Worm (Caenorhabditis elegans) whole organism, young adult: Measurements from ENCODE around the gene srx-51.
"Not testable (repeated sequence)": the region's sequence is repeated elsewhere in the genome, so short reads cannot be mapped to it uniquely, and the experiment has no call there.

ENCODE experiments used
- B0019.2 ChIP-seq: fragments of 200-800 bp; sonication (Bioruptor generic); conservative IDR thresholded peaks from 2 replicates; pipeline ENCODE4 v1.3.6; 2022; ENCODE audit warnings: missing genetic modification reagents, missing genetic modification characterization, missing compliant biosample characterization
- D2030.7 ChIP-seq: fragments of 200-800 bp; sonication (Bioruptor generic); IDR thresholded peaks from 2 replicates; pipeline ENCODE4 v1.3.6; 2022; ENCODE audit warnings: missing genetic modification reagents, missing genetic modification characterization, missing compliant biosample characterization
- F33H1.4 ChIP-seq: fragments of 200-800 bp; sonication (Bioruptor generic); IDR thresholded peaks from 2 replicates; pipeline ENCODE4 v1.3.6; 2022; ENCODE audit warnings: missing genetic modification reagents, missing genetic modification characterization, missing compliant biosample characterization
- F37B4.10 ChIP-seq: fragments of 200-800 bp; sonication (Bioruptor generic); IDR thresholded peaks from 2 replicates; pipeline ENCODE4 v1.3.6; 2022; ENCODE audit warnings: missing genetic modification characterization, missing compliant biosample characterization
- F49E8.2 ChIP-seq: sonication (generic microtip); optimal IDR thresholded peaks from 3 replicates; lab custom pipeline; 2017; ENCODE audit warnings: missing genetic modification characterization, mild to moderate bottlenecking, missing compliant biosample characterization, antibody characterized with exemption, moderate library complexity; ENCODE audit not compliant: insufficient read depth
- Y53G8AR.9 ChIP-seq: fragments of 200-800 bp; sonication (Bioruptor generic); conservative IDR thresholded peaks from 2 replicates; pipeline ENCODE4 v1.3.6; 2022; ENCODE audit warnings: missing genetic modification reagents, missing genetic modification characterization, missing compliant biosample characterization
- atf-7 ChIP-seq: sonication (generic microtip); optimal IDR thresholded peaks from 2 replicates; lab custom pipeline; 2017; ENCODE audit warnings: mild to moderate bottlenecking, missing genetic modification characterization, missing compliant biosample characterization
- athp-1 ChIP-seq: sonication (generic microtip); optimal IDR thresholded peaks from 2 replicates; lab custom pipeline; 2017; ENCODE audit warnings: mild to moderate bottlenecking, missing genetic modification characterization, missing compliant biosample characterization
- attf-3 ChIP-seq: fragments of 200-800 bp; sonication (Bioruptor generic); conservative IDR thresholded peaks from 2 replicates; pipeline ENCODE4 v1.3.6; 2022; ENCODE audit warnings: missing genetic modification reagents, missing genetic modification characterization, missing compliant biosample characterization
- bed-2 ChIP-seq: fragments of 200-800 bp; sonication (Bioruptor generic); IDR thresholded peaks from 2 replicates; pipeline ENCODE4 v1.3.6; 2022; ENCODE audit warnings: missing genetic modification reagents, missing genetic modification characterization, missing compliant biosample characterization
- ccch-3 ChIP-seq: fragments of 200-800 bp; sonication (Bioruptor generic); optimal IDR thresholded peaks from 2 replicates; lab custom pipeline; 2018; ENCODE audit warnings: mild to moderate bottlenecking, missing genetic modification characterization, missing compliant biosample characterization
- cebp-1 ChIP-seq, 2 experiments: fragments of 200-800 bp in 1 of 2; sonication (Bioruptor generic) in 1 of 2; sonication (generic microtip) in 1 of 2; IDR thresholded peaks in 1 of 2; optimal IDR thresholded peaks in 1 of 2; 2 replicates each; pipeline versions ENCODE4 v1.3.6 to Lab custom; 2017 to 2022; ENCODE audit warnings: missing compliant biosample characterization in 2 of 2, missing genetic modification characterization in 2 of 2, mild to moderate bottlenecking in 1 of 2, missing genetic modification reagents in 1 of 2, moderate library complexity in 1 of 2
- ceh-100 ChIP-seq: fragments of 200-800 bp; sonication (Bioruptor generic); IDR thresholded peaks from 2 replicates; pipeline ENCODE4 v1.3.6; 2022; ENCODE audit warnings: missing genetic modification reagents, missing genetic modification characterization, missing compliant biosample characterization
- ceh-40 ChIP-seq: fragments of 200-800 bp; sonication (Bioruptor generic); IDR thresholded peaks from 2 replicates; pipeline ENCODE4 v1.3.6; 2022; ENCODE audit warnings: missing genetic modification characterization, missing compliant biosample characterization
- ceh-58 ChIP-seq: fragments of 200-800 bp; sonication (Bioruptor generic); IDR thresholded peaks from 2 replicates; pipeline ENCODE4 v1.3.6; 2022; ENCODE audit warnings: missing genetic modification characterization, missing compliant biosample characterization
- chd-7 ChIP-seq: sonication (generic microtip); optimal IDR thresholded peaks from 2 replicates; lab custom pipeline; 2016; ENCODE audit warnings: mild to moderate bottlenecking, missing genetic modification characterization, moderate library complexity, missing compliant biosample characterization
- dox-1 ChIP-seq: fragments of 200-800 bp; sonication (Bioruptor generic); IDR thresholded peaks from 2 replicates; pipeline ENCODE4 v1.3.6; 2022; ENCODE audit warnings: missing genetic modification reagents, missing genetic modification characterization, missing compliant biosample characterization
- efl-1 ChIP-seq: fragments of 150-350 bp; optimal IDR thresholded peaks from 2 replicates; lab custom pipeline; 2014; ENCODE audit warnings: missing biosample characterization, missing genetic modification reagents, missing genetic modification characterization
- egl-44 ChIP-seq: fragments of 200-800 bp; sonication (Bioruptor generic); IDR thresholded peaks from 2 replicates; pipeline ENCODE4 v1.3.6; 2022; ENCODE audit warnings: missing genetic modification reagents, missing genetic modification characterization, missing compliant biosample characterization
- ekl-4 ChIP-seq: fragments of 200-800 bp; sonication (Bioruptor generic); IDR thresholded peaks from 2 replicates; pipeline ENCODE4 v1.3.6; 2022; ENCODE audit warnings: missing genetic modification reagents, missing genetic modification characterization, missing compliant biosample characterization
- ets-4 ChIP-seq: fragments of 200-800 bp; sonication (Bioruptor generic); optimal IDR thresholded peaks from 2 replicates; lab custom pipeline; 2018; ENCODE audit warnings: mild to moderate bottlenecking, missing genetic modification characterization, missing compliant biosample characterization
- lag-1 ChIP-seq: fragments of 200-800 bp; sonication (Bioruptor generic); IDR thresholded peaks from 2 replicates; pipeline ENCODE4 v1.3.6; 2022; ENCODE audit warnings: missing genetic modification reagents, missing genetic modification characterization, missing compliant biosample characterization
- let-607 ChIP-seq, 2 experiments: fragments of 200-800 bp in 1 of 2; sonication (Bioruptor generic) in 1 of 2; sonication (generic microtip) in 1 of 2; optimal IDR thresholded peaks; 2 replicates each; lab custom pipeline; 2016 to 2018; ENCODE audit warnings: mild to moderate bottlenecking in 2 of 2, missing compliant biosample characterization in 2 of 2, missing genetic modification characterization in 2 of 2, moderate library complexity in 2 of 2, missing genotype in 1 of 2
- lin-26 ChIP-seq: fragments of 200-800 bp; sonication (Bioruptor generic); IDR thresholded peaks from 2 replicates; pipeline ENCODE4 v1.3.6; 2022; ENCODE audit warnings: missing genetic modification reagents, missing genetic modification characterization, missing compliant biosample characterization
- lsl-1 ChIP-seq: fragments of 200-800 bp; sonication (Bioruptor generic); optimal IDR thresholded peaks from 2 replicates; lab custom pipeline; 2018; ENCODE audit warnings: mild to moderate bottlenecking, missing genetic modification characterization, moderate library complexity, missing compliant biosample characterization
- lsy-27 ChIP-seq: sonication (generic microtip); optimal IDR thresholded peaks from 2 replicates; lab custom pipeline; 2017; ENCODE audit warnings: missing genetic modification characterization, mild to moderate bottlenecking, missing compliant biosample characterization, antibody characterized with exemption, missing genotype, borderline replicate concordance; ENCODE audit not compliant: insufficient read depth
- madf-3 ChIP-seq: fragments of 200-800 bp; sonication (Bioruptor generic); IDR thresholded peaks from 2 replicates; pipeline ENCODE4 v1.3.6; 2022; ENCODE audit warnings: missing genetic modification reagents, missing genetic modification characterization, missing compliant biosample characterization
- mel-28 ChIP-seq: sonication (generic microtip); optimal IDR thresholded peaks from 2 replicates; lab custom pipeline; 2016; ENCODE audit warnings: borderline replicate concordance, mild to moderate bottlenecking, missing genetic modification characterization, missing compliant biosample characterization
- mxl-1 ChIP-seq: sonication (generic microtip); optimal IDR thresholded peaks from 2 replicates; lab custom pipeline; 2016; ENCODE audit warnings: missing genetic modification characterization, missing compliant biosample characterization
- nfya-1 ChIP-seq: sonication (generic microtip); optimal IDR thresholded peaks from 2 replicates; lab custom pipeline; 2017; ENCODE audit warnings: antibody characterized with exemption, missing compliant biosample characterization, missing genetic modification characterization, borderline replicate concordance; ENCODE audit not compliant: insufficient read depth
- nfyb-1 ChIP-seq: fragments of 200-800 bp; sonication (Bioruptor generic); IDR thresholded peaks from 2 replicates; pipeline ENCODE4 v1.3.6; 2022; ENCODE audit warnings: missing genetic modification reagents, missing genetic modification characterization, missing compliant biosample characterization
- nhr-80 ChIP-seq: sonication (generic microtip); optimal IDR thresholded peaks from 2 replicates; lab custom pipeline; 2016; ENCODE audit warnings: missing genetic modification characterization, missing compliant biosample characterization
- nhr-90 ChIP-seq: sonication (generic microtip); optimal IDR thresholded peaks from 2 replicates; lab custom pipeline; 2016; ENCODE audit warnings: missing genotype, mild to moderate bottlenecking, missing genetic modification characterization, missing compliant biosample characterization
- pbrm-1 ChIP-seq: fragments of 200-800 bp; sonication (Bioruptor generic); IDR thresholded peaks from 2 replicates; pipeline ENCODE4 v1.3.6; 2022; ENCODE audit warnings: missing genetic modification reagents, missing genetic modification characterization, missing compliant biosample characterization
- pha-4 ChIP-seq: fragments of 150-350 bp; sonication (generic microtip); optimal IDR thresholded peaks from 2 replicates; lab custom pipeline; 2014; ENCODE audit warnings: missing biosample characterization, missing genetic modification reagents, missing genetic modification characterization
- repo-1 ChIP-seq: sonication (generic microtip); optimal IDR thresholded peaks from 2 replicates; lab custom pipeline; 2017; ENCODE audit warnings: mild to moderate bottlenecking, missing genetic modification characterization, missing compliant biosample characterization
- rpc-1 ChIP-seq, 2 experiments: fragments of 150-350 bp in 1 of 2; sonication (generic microtip) in 1 of 2; optimal IDR thresholded peaks; 2 replicates each; lab custom pipeline; 2014 to 2018; ENCODE audit warnings: missing biosample characterization in 1 of 2, missing genetic modification characterization in 1 of 2, missing genetic modification reagents in 1 of 2, missing genotype in 1 of 2
- sea-2 ChIP-seq: fragments of 200-800 bp; sonication (Bioruptor generic); IDR thresholded peaks from 2 replicates; pipeline ENCODE4 v1.3.6; 2022; ENCODE audit warnings: missing genetic modification characterization, missing compliant biosample characterization
- unc-62 ChIP-seq: fragments of 150-350 bp; optimal IDR thresholded peaks from 2 replicates; lab custom pipeline; 2014; ENCODE audit warnings: missing biosample characterization, missing genetic modification reagents, missing genetic modification characterization
- ztf-22 ChIP-seq: fragments of 200-800 bp; sonication (Bioruptor generic); optimal IDR thresholded peaks from 2 replicates; lab custom pipeline; 2018; ENCODE audit warnings: mild to moderate bottlenecking, missing genetic modification characterization, moderate library complexity, missing compliant biosample characterization
- ztf-25 ChIP-seq: fragments of 200-800 bp; sonication (Bioruptor generic); IDR thresholded peaks from 2 replicates; pipeline ENCODE4 v1.3.6; 2022; ENCODE audit warnings: missing genetic modification reagents, missing genetic modification characterization, missing compliant biosample characterization
- ztf-6 ChIP-seq: fragments of 200-800 bp; sonication (Bioruptor generic); IDR thresholded peaks from 2 replicates; pipeline ENCODE4 v1.3.6; 2022; ENCODE audit warnings: missing genetic modification reagents, missing genetic modification characterization, missing compliant biosample characterization

srx-51 gene

ce11 chrV:15315827-15316527 lies 34.3 kb downstream of the srx-51 start, which contains the start of the genes srt-22 and nhr-246:
Gene srt-22, minus strand, starts transcription at chrV:15315927.
Gene nhr-246, plus strand, starts transcription at chrV:15316477.
- TF ChIP-seq F33H1.4 (GFP tag; lab: Robert Waterston, UW) (no peak), F49E8.2 (tag; lab: Kevin White, UChicago) (no peak), lsl-1 (GFP tag; lab: Kevin White, UChicago) (no peak), D2030.7 (GFP tag; lab: Robert Waterston, UW) (no peak), nhr-90 (no peak), nfyb-1 (no peak), F37B4.10 (GFP tag; lab: Robert Waterston, UW) (no peak), mxl-1 (tag; lab: Kevin White, UChicago) (no peak), Y53G8AR.9 (GFP tag; lab: Robert Waterston, UW) (no peak), ccch-3 (GFP tag; lab: Kevin White, UChicago) (no peak), attf-3 (no peak), bed-2 (GFP tag; lab: Robert Waterston, UW) (no peak), let-607 (tag; optimal IDR thresholded peaks at IDR 0.05; lab: Kevin White, UChicago) (no peak), egl-44 (GFP tag; lab: Robert Waterston, UW) (no peak), ztf-6 (no peak), ceh-40 (GFP tag; lab: Robert Waterston, UW) (no peak), mel-28 (no peak)

- TF ChIP-seq chd-7 (tag; lab: Kevin White, UChicago) (no peak), pbrm-1 (GFP tag; lab: Robert Waterston, UW) (no peak), efl-1 (no peak), athp-1 (no peak), ztf-22 (GFP tag; lab: Kevin White, UChicago) (no peak), lag-1 (GFP tag; lab: Robert Waterston, UW) (no peak), nfya-1 (tag; lab: Kevin White, UChicago) (no peak), sea-2 (GFP tag; lab: Robert Waterston, UW) (no peak), atf-7 (tag; lab: Kevin White, UChicago) (peak; percentile 18), ets-4 (GFP tag; lab: Kevin White, UChicago) (peak; percentile 36), nhr-80 (tag; lab: Kevin White, UChicago) (peak; percentile 93), lsy-27 (tag; lab: Kevin White, UChicago) (no peak), repo-1 (tag; lab: Kevin White, UChicago) (no peak), unc-62 (GFP tag; lab: Kevin White, UChicago) (no peak), pha-4 (tag; lab: Kevin White, UChicago) (peak; percentile 89)
Measured at ce11 chrV:15318638-15319037, 36.9 kb downstream of the srx-51 start, which contains the start of gene nhr-291. Gene nhr-291, plus strand, starts transcription at chrV:15318961.

ce11 chrV:15320756-15321332 lies 39.1 kb downstream of the srx-51 start:
- TF ChIP-seq ceh-40 (GFP tag; lab: Robert Waterston, UW) = peak; percentile 95
- TF ChIP-seq madf-3 (GFP tag; lab: Robert Waterston, UW) = peak; percentile 93
- peak; percentile 15 for TF ChIP-seq mel-28
- TF ChIP-seq rpc-1 (optimal IDR thresholded peaks at IDR 0.05; lab: Kevin White, UChicago) = peak; percentile 26
- TF ChIP-seq rpc-1, cebp-1 (tag; optimal IDR thresholded peaks at IDR 0.05; lab: Kevin White, UChicago): not testable (repeated sequence)
- peak; percentile 83; the same call in 1 of the 2 replicates for TF ChIP-seq lin-26 (GFP tag; lab: Robert Waterston, UW)
- TF ChIP-seq ceh-58 (GFP tag; lab: Robert Waterston, UW) = peak; percentile 94
- peak; percentile 42; the same call in 1 of the 2 replicates for TF ChIP-seq ztf-25 (GFP tag; lab: Robert Waterston, UW)
- TF ChIP-seq ceh-100 = peak; percentile 77
- peak; percentile 23; the same call in 1 of the 2 replicates for TF ChIP-seq F33H1.4 (GFP tag; lab: Robert Waterston, UW)
- TF ChIP-seq Y53G8AR.9 (GFP tag; lab: Robert Waterston, UW) = peak; percentile 76; the same call in 1 of the 2 replicates
- TF ChIP-seq D2030.7 (GFP tag; lab: Robert Waterston, UW) = peak; percentile 85; the same call in 1 of the 2 replicates
- TF ChIP-seq ekl-4 = peak; percentile 95
- TF ChIP-seq B0019.2 = peak; percentile 50; the same call in 1 of the 2 replicates
- TF ChIP-seq dox-1 (GFP tag; lab: Robert Waterston, UW) = peak; percentile 99
- TF ChIP-seq cebp-1 (GFP tag; IDR thresholded peaks at IDR 0.05; lab: Robert Waterston, UW) = peak; percentile 57; the same call in 1 of the 2 replicates
